Fruit fly (Drosophila melanogaster) Kc167 (cell line): ENCODE measurements around the gene GatA.

ENCODE experiments used
- Myc ChIP-seq: fragments of >200 bp; optimal IDR thresholded peaks from 2 replicates; lab custom pipeline; 2017; ENCODE audit warnings: missing external identifiers
- Sin3A ChIP-seq: fragments of >200 bp; optimal IDR thresholded peaks from 2 replicates; lab custom pipeline; 2018; ENCODE audit warnings: missing external identifiers
- h ChIP-seq: fragments of >200 bp; optimal IDR thresholded peaks from 3 replicates; lab custom pipeline; 2018; ENCODE audit warnings: missing external identifiers
- insv ChIP-seq: fragments of >200 bp; optimal IDR thresholded peaks from 3 replicates; lab custom pipeline; 2018; ENCODE audit warnings: missing external identifiers
- psq ChIP-seq: fragments of >200 bp; optimal IDR thresholded peaks from 2 replicates; lab custom pipeline; 2017; ENCODE audit warnings: missing external identifiers
- ttk ChIP-seq: sonication (Bioruptor generic); optimal IDR thresholded peaks from 2 replicates; lab custom pipeline; 2017; ENCODE audit warnings: missing external identifiers

DNA sequence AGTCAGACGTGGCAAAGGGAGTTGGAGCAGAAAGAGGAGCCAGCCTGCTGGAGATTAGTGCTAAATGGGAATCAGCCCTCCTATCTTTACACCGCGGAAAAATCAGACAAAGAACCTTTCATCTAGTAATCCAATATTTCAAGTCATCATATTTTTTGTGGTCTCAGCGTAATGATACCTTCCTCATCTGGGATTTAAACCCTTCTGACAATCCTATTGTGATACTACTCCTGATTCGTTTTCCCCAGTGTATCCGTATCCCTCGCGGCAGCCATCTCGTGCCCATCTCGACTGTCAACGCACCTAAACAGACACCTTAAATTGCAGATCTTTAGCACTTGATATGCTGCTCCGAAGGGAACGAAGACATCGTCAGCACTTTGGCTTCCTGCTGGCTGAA, 30.3 kb downstream of the GatA start:
- TF ChIP-seq Myc (lab: Kevin White, UChicago) (no peak), psq (lab: Kevin White, UChicago) (no peak), insv (lab: Kevin White, UChicago) (no peak), h (lab: Kevin White, UChicago) (no peak), Sin3A (lab: Kevin White, UChicago) (no peak), ttk (no peak)
